Fruit fly (Drosophila melanogaster) whole organism: ENCODE measurements around the gene CG17242.

Source experiments
- Dll ChIP-seq: fragments of >200 bp; optimal IDR thresholded peaks from 2 replicates; lab custom pipeline; 2017
- EcR ChIP-seq, 2 experiments: fragments of >200 bp; optimal IDR thresholded peaks; 2 replicates each; lab custom pipeline; 2017; ENCODE audit warnings: missing biosample characterization in 2 of 2, missing genetic modification characterization in 2 of 2, missing genetic modification reagents in 2 of 2
- pan ChIP-seq: fragments of >200 bp; optimal IDR thresholded peaks from 2 replicates; lab custom pipeline; 2017
- psq ChIP-seq: fragments of >200 bp; optimal IDR thresholded peaks from 2 replicates; lab custom pipeline; 2017
- usp ChIP-seq: fragments of >200 bp; optimal IDR thresholded peaks from 2 replicates; lab custom pipeline; 2017; ENCODE audit warnings: missing biosample characterization, missing genetic modification characterization, mixed read lengths

DNA sequence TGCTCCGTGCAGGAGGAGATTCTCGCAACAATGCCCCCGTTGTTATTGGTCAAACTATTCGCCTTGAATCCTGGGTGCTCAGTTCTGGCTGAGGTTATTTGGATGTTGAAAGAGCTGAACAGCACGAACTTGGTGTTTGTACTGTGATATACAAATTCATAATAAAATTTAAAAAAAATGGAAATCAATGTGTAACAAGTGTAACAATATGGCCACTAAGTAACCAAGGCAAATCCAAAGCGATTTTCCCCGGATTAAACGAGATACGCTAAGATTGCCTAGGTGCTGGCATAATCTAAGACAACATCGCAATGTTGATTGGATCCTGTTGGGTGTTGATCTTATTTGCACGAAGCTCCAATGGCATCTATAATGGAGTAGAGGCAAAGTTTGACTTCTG, 15.9 kb upstream of the CG17242 start, which contains the start of gene CG4271:
- no peak for TF ChIP-seq usp (GFP tag; lab: Kevin White, UChicago)
- no peak for TF ChIP-seq pan (lab: Kevin White, UChicago)
- TF ChIP-seq EcR (GFP tag; optimal IDR thresholded peaks at IDR 0.05; lab: Kevin White, UChicago), result no peak
- TF ChIP-seq psq (lab: Kevin White, UChicago), result no peak
- no peak for TF ChIP-seq Dll
